Worm (Caenorhabditis elegans): Measurements from ENCODE around the gene srsx-35.
"Not testable (repeated sequence)": the region's sequence is repeated elsewhere in the genome, so short reads cannot be mapped to it uniquely, and the experiment has no call there.

DNA sequence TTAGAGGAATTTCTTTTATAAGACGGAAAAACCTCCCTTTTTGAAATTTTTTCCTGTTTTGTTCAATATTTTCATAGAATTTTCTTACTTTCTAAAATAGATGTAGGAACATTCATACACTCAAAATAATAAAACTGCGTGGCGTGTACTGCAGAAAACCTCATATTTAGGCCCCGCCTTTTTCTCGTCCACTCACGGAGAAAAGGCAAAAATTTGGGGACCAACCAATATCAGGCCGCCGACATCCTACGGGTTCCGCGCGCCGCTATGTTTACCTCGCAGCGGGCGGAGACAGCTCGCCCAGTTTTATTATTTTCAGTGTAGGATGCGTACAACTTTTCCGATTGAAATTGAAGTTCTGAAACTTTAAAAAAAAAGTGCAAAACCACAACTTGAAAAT, 17.6 kb downstream of the srsx-35 start:
- TF ChIP-seq sem-4 (tag; optimal IDR thresholded peaks at IDR 0.05); ztf-4 (tag; optimal IDR thresholded peaks at IDR 0.05); lin-13 (GFP tag; optimal IDR thresholded peaks at IDR 0.05); fos-1 (tag; optimal IDR thresholded peaks at IDR 0.05); lin-39 (tag; optimal IDR thresholded peaks at IDR 0.05); nhr-11 (tag; optimal IDR thresholded peaks at IDR 0.05); dmd-4 (tag; optimal IDR thresholded peaks at IDR 0.05); unc-62 (GFP tag; optimal IDR thresholded peaks at IDR 0.05): not testable (repeated sequence)

All from whole organism, L2 larva.